Fruit fly (Drosophila melanogaster) whole organism, prepupa: ENCODE results near the gene cass.

Experiments
- Blimp-1 ChIP-seq: fragments of 200-800 bp; sonication (Bioruptor generic); optimal IDR thresholded peaks from 3 replicates; lab custom pipeline; 2017; ENCODE audit warnings: missing biosample characterization, missing genetic modification characterization, mild to moderate bottlenecking, moderate library complexity, missing genetic modification reagents
- CG10669 ChIP-seq: fragments of 200-800 bp; sonication (Bioruptor generic); optimal IDR thresholded peaks from 3 replicates; lab custom pipeline; 2018; ENCODE audit warnings: missing biosample characterization, mild to moderate bottlenecking, missing genetic modification characterization, moderate library complexity
- CG11294 ChIP-seq: fragments of 200-800 bp; sonication (Bioruptor generic); IDR thresholded peaks from 2 replicates; pipeline ENCODE4 v1.3.6; 2022; ENCODE audit warnings: missing biosample characterization, missing genetic modification characterization
- CG11762 ChIP-seq: fragments of 200-800 bp; sonication (Bioruptor generic); optimal IDR thresholded peaks from 3 replicates; lab custom pipeline; 2016; ENCODE audit warnings: missing biosample characterization, missing genetic modification characterization; ENCODE audit not compliant: insufficient read depth
- CG11902 ChIP-seq: fragments of 200-800 bp; sonication (Bioruptor generic); optimal IDR thresholded peaks from 3 replicates; lab custom pipeline; 2016; ENCODE audit warnings: missing biosample characterization, missing genetic modification characterization
- CG15336 ChIP-seq: fragments of 200-800 bp; sonication (Bioruptor generic); IDR thresholded peaks from 2 replicates; pipeline ENCODE4 v1.3.6; 2022; ENCODE audit warnings: missing biosample characterization, missing genetic modification characterization
- CG1621 ChIP-seq: fragments of 200-800 bp; sonication (Bioruptor generic); optimal IDR thresholded peaks from 3 replicates; lab custom pipeline; 2018; ENCODE audit warnings: missing biosample characterization, mild to moderate bottlenecking, missing genetic modification characterization
- CG3032 ChIP-seq: fragments of 200-800 bp; optimal IDR thresholded peaks from 2 replicates; lab custom pipeline; 2019; ENCODE audit warnings: missing biosample characterization, mild to moderate bottlenecking, missing genetic modification characterization, moderate library complexity
- CG31627 ChIP-seq: fragments of 200-800 bp; sonication (Bioruptor generic); optimal IDR thresholded peaks from 3 replicates; lab custom pipeline; 2016; ENCODE audit warnings: missing biosample characterization, missing genetic modification characterization
- CG32006 ChIP-seq: fragments of 200-800 bp; sonication (Bioruptor generic); optimal IDR thresholded peaks from 3 replicates; lab custom pipeline; 2017; ENCODE audit warnings: missing biosample characterization, mild to moderate bottlenecking, missing genetic modification characterization
- CG34406 ChIP-seq: fragments of 200-800 bp; sonication (Bioruptor generic); optimal IDR thresholded peaks from 3 replicates; lab custom pipeline; 2016; ENCODE audit warnings: missing biosample characterization, missing genetic modification characterization
- CG4318 ChIP-seq: fragments of 200-800 bp; sonication (Bioruptor generic); optimal IDR thresholded peaks from 3 replicates; lab custom pipeline; 2017; ENCODE audit warnings: missing biosample characterization, mild to moderate bottlenecking, missing genetic modification characterization
- CG6163 ChIP-seq: fragments of 200-800 bp; sonication (Bioruptor generic); IDR thresholded peaks from 3 replicates; pipeline ENCODE4 v1.3.6; 2022; ENCODE audit warnings: missing biosample characterization, missing genetic modification characterization
- CG6276 ChIP-seq: fragments of 200-800 bp; sonication (Bioruptor generic); optimal IDR thresholded peaks from 2 replicates; lab custom pipeline; 2017; ENCODE audit warnings: missing biosample characterization, mild to moderate bottlenecking, missing genetic modification characterization
- CG6792 ChIP-seq: fragments of 200-800 bp; sonication (Bioruptor generic); optimal IDR thresholded peaks from 3 replicates; lab custom pipeline; 2016; ENCODE audit warnings: missing biosample characterization, missing genetic modification characterization
- CG6808 ChIP-seq: fragments of 200-800 bp; sonication (Bioruptor generic); optimal IDR thresholded peaks from 3 replicates; lab custom pipeline; 2017; ENCODE audit warnings: missing biosample characterization, missing genetic modification characterization, mild to moderate bottlenecking, moderate library complexity, missing genetic modification reagents
- CG7368 ChIP-seq: fragments of 200-800 bp; sonication (Bioruptor generic); optimal IDR thresholded peaks from 3 replicates; lab custom pipeline; 2016; ENCODE audit warnings: missing biosample characterization, missing genetic modification characterization
- CG8119 ChIP-seq: fragments of 200-800 bp; sonication (Bioruptor generic); IDR thresholded peaks from 3 replicates; pipeline ENCODE4 v1.3.6; 2022; ENCODE audit warnings: missing biosample characterization, missing genetic modification characterization
- CG8319 ChIP-seq: fragments of 200-800 bp; sonication (Bioruptor generic); optimal IDR thresholded peaks from 3 replicates; lab custom pipeline; 2016; ENCODE audit warnings: missing biosample characterization, missing genetic modification characterization
- CG8632 ChIP-seq: fragments of 200-800 bp; sonication (Bioruptor generic); optimal IDR thresholded peaks from 3 replicates; lab custom pipeline; 2016; ENCODE audit warnings: missing biosample characterization, missing genetic modification characterization
- Eip78C ChIP-seq: fragments of 200-800 bp; sonication (Bioruptor generic); peaks from one replicate; lab custom pipeline; 2016; ENCODE audit warnings: missing biosample characterization, missing genetic modification characterization
- Ets21C ChIP-seq: fragments of 200-800 bp; sonication (Bioruptor generic); optimal IDR thresholded peaks from 3 replicates; lab custom pipeline; 2016; ENCODE audit warnings: missing biosample characterization, missing genetic modification characterization
- Gug ChIP-seq: fragments of 200-800 bp; sonication (Bioruptor generic); IDR thresholded peaks from 2 replicates; pipeline ENCODE4 v1.3.6; 2022; ENCODE audit warnings: missing biosample characterization, missing genetic modification characterization
- Hr38 ChIP-seq: sonication (Bioruptor generic); optimal IDR thresholded peaks from 2 replicates; lab custom pipeline; 2016; ENCODE audit warnings: missing biosample characterization, missing genetic modification characterization
- Hr39 ChIP-seq: fragments of 200-800 bp; sonication (Bioruptor generic); optimal IDR thresholded peaks from 2 replicates; lab custom pipeline; 2016; ENCODE audit warnings: missing biosample characterization, missing genetic modification characterization
- Lpt ChIP-seq: fragments of 200-800 bp; sonication (Bioruptor generic); optimal IDR thresholded peaks from 3 replicates; lab custom pipeline; 2016; ENCODE audit warnings: missing biosample characterization, missing genetic modification characterization
- OdsH ChIP-seq: fragments of 200-800 bp; sonication (Bioruptor generic); optimal IDR thresholded peaks from 3 replicates; lab custom pipeline; 2016; ENCODE audit warnings: missing biosample characterization, missing genetic modification characterization
- Smox ChIP-seq: fragments of 200-800 bp; sonication (Bioruptor generic); optimal IDR thresholded peaks from 3 replicates; lab custom pipeline; 2016; ENCODE audit warnings: missing biosample characterization, missing genetic modification characterization
- Sox102F ChIP-seq: fragments of 200-800 bp; sonication (Bioruptor generic); optimal IDR thresholded peaks from 2 replicates; lab custom pipeline; 2016; ENCODE audit warnings: missing biosample characterization, mild to moderate bottlenecking, missing genetic modification characterization
- Sox14 ChIP-seq: fragments of 200-800 bp; sonication (Bioruptor generic); optimal IDR thresholded peaks from 3 replicates; lab custom pipeline; 2016; ENCODE audit warnings: missing biosample characterization, missing genetic modification characterization
- Sox15 ChIP-seq: fragments of 200-800 bp; sonication (Bioruptor generic); optimal IDR thresholded peaks from 3 replicates; lab custom pipeline; 2016; ENCODE audit warnings: missing biosample characterization, missing genetic modification characterization
- acj6 ChIP-seq: fragments of 200-800 bp; sonication (Bioruptor generic); optimal IDR thresholded peaks from 3 replicates; lab custom pipeline; 2016; ENCODE audit warnings: missing biosample characterization, missing genetic modification characterization
- dac ChIP-seq: fragments of 200-800 bp; sonication (Bioruptor generic); optimal IDR thresholded peaks from 2 replicates; lab custom pipeline; 2017; ENCODE audit warnings: missing biosample characterization, mild to moderate bottlenecking, missing genetic modification characterization
- dsx ChIP-seq: fragments of 200-800 bp; optimal IDR thresholded peaks from 3 replicates; lab custom pipeline; 2019; ENCODE audit warnings: missing biosample characterization, mild to moderate bottlenecking, missing genetic modification characterization, moderate library complexity; ENCODE audit not compliant: poor library complexity, severe bottlenecking
- eg ChIP-seq: fragments of 200-800 bp; sonication (Bioruptor generic); IDR thresholded peaks from 3 replicates; pipeline ENCODE4 v1.3.6; 2022; ENCODE audit warnings: missing biosample characterization, missing genetic modification characterization
- esn ChIP-seq: fragments of 200-800 bp; sonication (Bioruptor generic); optimal IDR thresholded peaks from 2 replicates; lab custom pipeline; 2016; ENCODE audit warnings: missing biosample characterization, mild to moderate bottlenecking, missing genetic modification characterization, moderate library complexity
- fd85E ChIP-seq: fragments of 200-800 bp; sonication (Bioruptor generic); optimal IDR thresholded peaks from 3 replicates; lab custom pipeline; 2016; ENCODE audit warnings: missing biosample characterization, missing genetic modification characterization
- fkh ChIP-seq: fragments of 200-800 bp; sonication (Bioruptor generic); optimal IDR thresholded peaks from 3 replicates; lab custom pipeline; 2017; ENCODE audit warnings: missing biosample characterization, mild to moderate bottlenecking, missing genetic modification characterization, moderate library complexity
- lz ChIP-seq: fragments of 200-800 bp; sonication (Bioruptor generic); optimal IDR thresholded peaks from 3 replicates; lab custom pipeline; 2016; ENCODE audit warnings: missing biosample characterization, missing genetic modification characterization
- pdm3 ChIP-seq: fragments of 200-800 bp; sonication (Bioruptor generic); optimal IDR thresholded peaks from 3 replicates; lab custom pipeline; 2016; ENCODE audit warnings: missing biosample characterization, missing genetic modification characterization
- spab ChIP-seq: fragments of 200-800 bp; sonication (Bioruptor generic); optimal IDR thresholded peaks from 2 replicates; lab custom pipeline; 2017; ENCODE audit warnings: missing biosample characterization, mild to moderate bottlenecking, missing genetic modification characterization, missing genetic modification reagents
- ss ChIP-seq, 2 experiments: fragments of 200-800 bp; sonication (Bioruptor generic); optimal IDR thresholded peaks; 2 replicates in 1 of 2; 3 replicates in 1 of 2; lab custom pipeline; 2017 to 2018; ENCODE audit warnings: mild to moderate bottlenecking in 2 of 2, missing biosample characterization in 2 of 2, missing genetic modification characterization in 2 of 2, moderate library complexity in 1 of 2
- svp ChIP-seq: fragments of 200-800 bp; sonication (Bioruptor generic); peaks from one replicate; lab custom pipeline; 2016; ENCODE audit warnings: missing biosample characterization, missing genetic modification characterization
- topi ChIP-seq: fragments of 200-800 bp; sonication (Bioruptor generic); optimal IDR thresholded peaks from 3 replicates; lab custom pipeline; 2016; ENCODE audit warnings: missing biosample characterization, missing genetic modification characterization
- vri ChIP-seq: fragments of 200-800 bp; sonication (Bioruptor generic); optimal IDR thresholded peaks from 3 replicates; lab custom pipeline; 2016; ENCODE audit warnings: missing biosample characterization, mild to moderate bottlenecking, missing genetic modification characterization

cass gene

dm6 chr2L:17477710-17478109, at the start of gene cass:
TSS of gene cass (minus strand) at chr2L:17477888.
- no peak for TF ChIP-seq pdm3
- no peak for TF ChIP-seq CG4318 (GFP tag; lab: Kevin White, UChicago)
- no peak for TF ChIP-seq Hr39 (GFP tag; lab: Kevin White, UChicago)
- no peak for TF ChIP-seq Ets21C (GFP tag; lab: Kevin White, UChicago)
- TF ChIP-seq CG1621 = no peak
- TF ChIP-seq eg = no peak
- TF ChIP-seq CG6276 = no peak
- peak; percentile 74 for TF ChIP-seq Eip78C (GFP tag; lab: Kevin White, UChicago)
- no peak for TF ChIP-seq fkh
- TF ChIP-seq Gug (GFP tag; lab: Robert Waterston, UW) = no peak
- no peak for TF ChIP-seq acj6 (GFP tag; lab: Kevin White, UChicago)
- TF ChIP-seq CG10669 (GFP tag; lab: Kevin White, UChicago) = no peak
- no peak for TF ChIP-seq ss (GFP tag; optimal IDR thresholded peaks at IDR 0.05; lab: Kevin White, UChicago)
- no peak for TF ChIP-seq CG11762 (GFP tag; lab: Kevin White, UChicago)
- peak; percentile 19 for TF ChIP-seq svp (GFP tag; lab: Kevin White, UChicago)
- TF ChIP-seq CG6792 (GFP tag; lab: Kevin White, UChicago) = no peak
- peak; percentile 2 for TF ChIP-seq Sox14 (GFP tag; lab: Kevin White, UChicago)
- no peak for TF ChIP-seq spab (GFP tag; lab: Kevin White, UChicago)
- TF ChIP-seq esn (GFP tag; lab: Kevin White, UChicago) = peak; percentile 36
- TF ChIP-seq CG32006 (GFP tag; lab: Kevin White, UChicago) = no peak
- TF ChIP-seq CG7368 (GFP tag; lab: Kevin White, UChicago) = no peak
- no peak for TF ChIP-seq Lpt (GFP tag; lab: Kevin White, UChicago)
- TF ChIP-seq vri (GFP tag; lab: Kevin White, UChicago) = no peak
- peak; percentile 10 for TF ChIP-seq dsx (GFP tag; lab: Kevin White, UChicago)

DNA sequence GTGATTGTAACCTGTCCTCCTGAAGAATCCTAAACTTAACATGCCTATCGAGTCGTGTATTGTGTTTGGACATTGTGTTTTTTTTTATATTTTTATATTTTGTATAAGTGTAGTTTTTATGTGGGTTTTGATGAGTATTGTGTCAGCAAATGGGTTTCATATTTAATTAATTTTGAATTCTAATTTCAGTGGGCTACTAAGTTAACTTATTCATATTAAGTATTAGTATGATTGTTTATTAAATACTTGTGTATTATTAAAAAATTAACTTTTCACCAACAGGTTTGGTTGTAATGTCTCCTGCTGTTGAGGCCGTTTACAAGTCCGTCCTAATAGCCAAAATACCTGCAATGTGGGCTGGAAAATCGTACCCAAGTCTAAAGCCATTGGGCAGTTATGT, 46.8 kb upstream of the cass start, which contains the start of gene CG15143:
TSS of gene CG15143 (minus strand) at position 101 of the 400 bp plus-strand sequence.
- TF ChIP-seq CG34406 (GFP tag; lab: Kevin White, UChicago) = no peak
- TF ChIP-seq fd85E (GFP tag; lab: Kevin White, UChicago) = no peak
- TF ChIP-seq dac (GFP tag; lab: Kevin White, UChicago) = no peak
- TF ChIP-seq Eip78C (GFP tag; lab: Kevin White, UChicago) = no peak
- no peak for TF ChIP-seq CG11902 (GFP tag; lab: Kevin White, UChicago)
- no peak for TF ChIP-seq CG4318 (GFP tag; lab: Kevin White, UChicago)
- no peak for TF ChIP-seq CG6792 (GFP tag; lab: Kevin White, UChicago)
- no peak for TF ChIP-seq Smox
- TF ChIP-seq svp (GFP tag; lab: Kevin White, UChicago) = no peak
- no peak for TF ChIP-seq CG6808 (GFP tag; lab: Kevin White, UChicago)
- no peak for TF ChIP-seq esn (GFP tag; lab: Kevin White, UChicago)
- no peak for TF ChIP-seq Hr38 (GFP tag; lab: Kevin White, UChicago)
- TF ChIP-seq OdsH (GFP tag; lab: Kevin White, UChicago) = no peak
- no peak for TF ChIP-seq CG8319 (GFP tag; lab: Kevin White, UChicago)
- no peak for TF ChIP-seq spab (GFP tag; lab: Kevin White, UChicago)
- no peak for TF ChIP-seq topi
- no peak for TF ChIP-seq Sox102F (GFP tag; lab: Kevin White, UChicago)
- no peak for TF ChIP-seq CG8632 (GFP tag; lab: Kevin White, UChicago)
- TF ChIP-seq CG3032 = no peak

DNA sequence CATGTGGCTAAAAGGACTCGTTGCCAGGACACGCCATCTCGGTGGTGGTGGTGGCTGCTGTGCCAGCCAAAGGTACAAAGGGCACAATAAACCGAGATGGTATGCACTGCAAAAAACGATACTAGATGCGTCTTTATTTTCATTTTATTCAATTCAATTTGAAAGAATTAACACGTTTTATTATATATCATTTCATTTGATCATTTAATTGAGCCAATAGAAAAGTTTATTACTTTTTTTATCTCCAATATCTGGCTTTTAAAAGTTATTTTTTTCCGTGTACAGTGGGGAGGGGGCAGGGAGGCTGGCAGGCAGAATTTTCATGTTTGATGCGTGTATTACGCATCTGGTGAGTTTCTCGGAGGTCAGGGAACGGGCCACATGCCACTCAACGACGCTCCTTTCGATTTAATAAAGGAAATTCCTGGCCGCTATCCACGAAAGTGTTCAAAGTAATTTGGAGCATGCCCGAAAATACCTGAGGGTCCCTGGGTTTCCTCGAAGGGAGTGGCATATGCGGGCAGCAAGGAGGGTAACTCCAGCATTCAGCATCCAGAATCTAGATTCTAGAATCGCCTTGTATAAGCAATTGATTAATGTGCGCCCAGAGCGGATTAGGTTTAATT, 36.5 kb upstream of the cass start:
- TF ChIP-seq CG6163 = 0 out of 3 replicates have a peak, but pooled peaks have one; percentile 26
- TF ChIP-seq pdm3 = peak; percentile 33
- TF ChIP-seq lz (GFP tag; lab: Kevin White, UChicago) = peak; percentile 58
- TF ChIP-seq CG11762 (GFP tag; lab: Kevin White, UChicago) = peak; percentile 21
- no peak for TF ChIP-seq Sox14 (GFP tag; lab: Kevin White, UChicago)
- TF ChIP-seq acj6 (GFP tag; lab: Kevin White, UChicago) = peak; percentile 46
- peak; percentile 52 for TF ChIP-seq OdsH (GFP tag; lab: Kevin White, UChicago)
- TF ChIP-seq CG11294 = no peak
- no peak for TF ChIP-seq CG7368 (GFP tag; lab: Kevin White, UChicago)
- TF ChIP-seq Hr38 (GFP tag; lab: Kevin White, UChicago) = no peak
- TF ChIP-seq Smox = peak; percentile 63
- no peak for TF ChIP-seq dsx (GFP tag; lab: Kevin White, UChicago)
- no peak for TF ChIP-seq CG6276
- peak; percentile 14 for TF ChIP-seq Blimp-1 (GFP tag; lab: Kevin White, UChicago)
- no peak for TF ChIP-seq eg
- TF ChIP-seq Sox15 = peak; percentile 3
- TF ChIP-seq Hr39 (GFP tag; lab: Kevin White, UChicago) = peak; percentile 57
- no peak for TF ChIP-seq CG8119 (GFP tag; lab: Robert Waterston, UW)
- TF ChIP-seq CG31627 (GFP tag; lab: Kevin White, UChicago) = peak; percentile 60
- TF ChIP-seq CG15336 = no peak
- no peak for TF ChIP-seq fd85E (GFP tag; lab: Kevin White, UChicago)
- peak in 1 of 2 experiments; percentile 55 for TF ChIP-seq ss (GFP tag; optimal IDR thresholded peaks at IDR 0.05; lab: Kevin White, UChicago)
